Fruit fly (Drosophila melanogaster) whole organism, wandering third instar larva: ENCODE measurements around the gene CG4553.

Experiments used
- Abd-B ChIP-seq: fragments of >200 bp; optimal IDR thresholded peaks from 2 replicates; lab custom pipeline; 2017; ENCODE audit warnings: missing biosample characterization, missing genetic modification characterization
- Dfd ChIP-seq: fragments of >200 bp; optimal IDR thresholded peaks from 2 replicates; lab custom pipeline; 2017; ENCODE audit warnings: missing biosample characterization, missing genetic modification characterization
- HLH106 ChIP-seq: fragments of 200-800 bp; optimal IDR thresholded peaks from 3 replicates; lab custom pipeline; 2019; ENCODE audit warnings: missing biosample characterization, mild to moderate bottlenecking, missing genetic modification characterization, moderate library complexity
- br ChIP-seq: fragments of 200-800 bp; sonication (Bioruptor generic); optimal IDR thresholded peaks from 2 replicates; lab custom pipeline; 2016; ENCODE audit warnings: missing biosample characterization, missing genetic modification characterization
- dl ChIP-seq, 2 experiments: fragments of 175-275, 200-275 bp in 1 of 2; fragments of 200-275 bp in 1 of 2; sonication (Bioruptor generic); optimal IDR thresholded peaks; lab custom pipeline; 2018; ENCODE audit warnings: mild to moderate bottlenecking in 2 of 2, missing biosample characterization in 2 of 2, missing genetic modification characterization in 2 of 2, moderate library complexity in 2 of 2; ENCODE audit not compliant: partially characterized antibody in 2 of 2, insufficient read depth in 1 of 2
- foxo ChIP-seq, 2 experiments: fragments of 200-800 bp; sonication (Bioruptor generic); optimal IDR thresholded peaks; 2 replicates in 1 of 2; 3 replicates in 1 of 2; lab custom pipeline; 2016 to 2017; ENCODE audit warnings: missing biosample characterization in 2 of 2, missing genetic modification characterization in 2 of 2
- fru ChIP-seq: fragments of 200-800 bp; sonication (Bioruptor generic); optimal IDR thresholded peaks from 3 replicates; lab custom pipeline; 2016; ENCODE audit warnings: missing biosample characterization, mild to moderate bottlenecking, missing genetic modification characterization
- jim ChIP-seq: fragments of 175-275, 200-325 bp; sonication (Bioruptor generic); optimal IDR thresholded peaks from 2 replicates; lab custom pipeline; 2016; ENCODE audit warnings: missing biosample characterization, mild to moderate bottlenecking, missing genetic modification characterization
- pan ChIP-seq: fragments of >200 bp; optimal IDR thresholded peaks from 2 replicates; lab custom pipeline; 2017
- sv ChIP-seq: fragments of 200-800 bp; sonication (Bioruptor generic); optimal IDR thresholded peaks from 3 replicates; lab custom pipeline; 2016; ENCODE audit warnings: missing biosample characterization, missing genetic modification characterization

- TF ChIP-seq Abd-B (GFP tag; lab: Kevin White, UChicago) = no peak
- TF ChIP-seq sv = no peak
- TF ChIP-seq jim (GFP tag; lab: Kevin White, UChicago) = no peak
- no peak for TF ChIP-seq br (GFP tag; lab: Kevin White, UChicago)
- TF ChIP-seq foxo (GFP tag; optimal IDR thresholded peaks at IDR 0.05; lab: Kevin White, UChicago) = no peak
- no peak for TF ChIP-seq Dfd
- no peak for TF ChIP-seq pan (lab: Kevin White, UChicago)
- no peak for TF ChIP-seq dl (GFP tag; optimal IDR thresholded peaks at IDR 0.05; lab: Kevin White, UChicago; ENCODE audit: insufficient read depth in 1 of 2, partially characterized antibody in 2 of 2)
- TF ChIP-seq HLH106 (tag; lab: Kevin White, UChicago) = no peak
- no peak for TF ChIP-seq fru (GFP tag; lab: Kevin White, UChicago)
These were observed 28.2 kb upstream of the CG4553 start, which contains the start of gene CG5107 for dm6 chr3R:25504891-25505290.
